Worm (Caenorhabditis elegans) whole organism, L1 larva: ENCODE results near the gene C32D5.10.

Experiments
- C04F5.9 ChIP-seq: sonication (generic microtip); optimal IDR thresholded peaks from 2 replicates; lab custom pipeline; 2016; ENCODE audit warnings: missing genetic modification characterization, missing compliant biosample characterization
- C34B4.2 ChIP-seq: sonication (generic microtip); optimal IDR thresholded peaks from 2 replicates; lab custom pipeline; 2017; ENCODE audit warnings: mild to moderate bottlenecking, missing genetic modification characterization, missing compliant biosample characterization
- F16B12.6 ChIP-seq: fragments of 150-350 bp; optimal IDR thresholded peaks from 2 replicates; lab custom pipeline; 2014; ENCODE audit warnings: missing biosample characterization, missing genetic modification characterization
- alr-1 ChIP-seq: fragments of 200-800 bp; sonication (Bioruptor generic); optimal IDR thresholded peaks from 2 replicates; lab custom pipeline; 2018; ENCODE audit warnings: borderline replicate concordance, mild to moderate bottlenecking, missing genetic modification characterization, missing compliant biosample characterization
- aly-2 ChIP-seq: fragments of 150-350 bp; optimal IDR thresholded peaks from 2 replicates; lab custom pipeline; 2014; ENCODE audit warnings: missing biosample characterization, missing genetic modification characterization
- ama-1 ChIP-seq: fragments of 150-350 bp; optimal IDR thresholded peaks from 2 replicates; lab custom pipeline; 2014
- blmp-1 ChIP-seq: fragments of 150-350 bp; optimal IDR thresholded peaks from 2 replicates; lab custom pipeline; 2014; ENCODE audit warnings: missing biosample characterization, missing genetic modification characterization
- ceh-8 ChIP-seq: fragments of 200-800 bp; sonication (Bioruptor generic); optimal IDR thresholded peaks from 2 replicates; lab custom pipeline; 2018; ENCODE audit warnings: mild to moderate bottlenecking, missing genetic modification characterization, moderate library complexity, missing compliant biosample characterization
- ceh-82 ChIP-seq, 3 experiments: fragments of 150-350 bp in 1 of 3; sonication (generic microtip) in 2 of 3; optimal IDR thresholded peaks; 2 replicates each; lab custom pipeline; 2014 to 2017; ENCODE audit warnings: missing biosample characterization in 3 of 3, missing genetic modification characterization in 3 of 3
- ceh-88 ChIP-seq: fragments of 200-800 bp; sonication (Bioruptor generic); IDR thresholded peaks from 2 replicates; pipeline ENCODE4 v1.3.6; 2022; ENCODE audit warnings: missing genetic modification characterization, missing compliant biosample characterization
- dpl-1 ChIP-seq, 3 experiments: fragments of 150-350 bp in 2 of 3; sonication (generic microtip) in 1 of 3; optimal IDR thresholded peaks; 2 replicates each; lab custom pipeline; 2014 to 2017; ENCODE audit warnings: missing biosample characterization in 3 of 3, missing genetic modification characterization in 3 of 3, missing genetic modification reagents in 3 of 3
- dsc-1 ChIP-seq: sonication (generic microtip); optimal IDR thresholded peaks from 2 replicates; lab custom pipeline; 2016; ENCODE audit warnings: mild to moderate bottlenecking, missing genetic modification characterization, missing compliant biosample characterization
- egl-27 ChIP-seq, 2 experiments: fragments of 150-350 bp in 1 of 2; sonication (generic microtip); optimal IDR thresholded peaks; 3 replicates each; lab custom pipeline; 2017 to 2018; ENCODE audit warnings: missing biosample characterization in 2 of 2, missing genetic modification characterization in 2 of 2, missing genetic modification reagents in 2 of 2
- elt-3 ChIP-seq, 6 experiments: fragments of 150-350 bp in 1 of 6; sonication (generic microtip); optimal IDR thresholded peaks; 2 replicates each; lab custom pipeline; 2017 to 2018; ENCODE audit warnings: missing biosample characterization in 6 of 6, missing genetic modification characterization in 6 of 6, inconsistent platforms in 1 of 6
- ets-5 ChIP-seq: fragments of 200-800 bp; sonication (Bioruptor generic); IDR thresholded peaks from 2 replicates; pipeline ENCODE4 v1.3.6; 2022; ENCODE audit warnings: missing genetic modification characterization, missing compliant biosample characterization
- fkh-4 ChIP-seq: sonication (generic microtip); optimal IDR thresholded peaks from 2 replicates; lab custom pipeline; 2016; ENCODE audit warnings: missing compliant biosample characterization, missing genetic modification characterization, borderline replicate concordance
- fkh-8 ChIP-seq: sonication (generic microtip); optimal IDR thresholded peaks from 2 replicates; lab custom pipeline; 2016; ENCODE audit warnings: mild to moderate bottlenecking, missing genetic modification characterization, missing compliant biosample characterization
- fos-1 ChIP-seq: fragments of 150-350 bp; optimal IDR thresholded peaks from 2 replicates; lab custom pipeline; 2014; ENCODE audit warnings: missing biosample characterization, missing genetic modification characterization
- grh-1 ChIP-seq: fragments of 200-800 bp; sonication (Bioruptor generic); IDR thresholded peaks from 2 replicates; pipeline ENCODE4 v1.3.6; 2022; ENCODE audit warnings: missing genetic modification reagents, missing genetic modification characterization, missing compliant biosample characterization
- hlh-17 ChIP-seq: fragments of 200-800 bp; sonication (Bioruptor generic); optimal IDR thresholded peaks from 2 replicates; lab custom pipeline; 2018; ENCODE audit warnings: missing genetic modification characterization, mild to moderate bottlenecking, missing compliant biosample characterization, moderate library complexity, borderline replicate concordance
- hlh-4 ChIP-seq: sonication (generic microtip); optimal IDR thresholded peaks from 2 replicates; lab custom pipeline; 2016; ENCODE audit warnings: mild to moderate bottlenecking, missing genetic modification characterization, missing compliant biosample characterization
- irx-1 ChIP-seq: sonication (generic microtip); optimal IDR thresholded peaks from 2 replicates; lab custom pipeline; 2016; ENCODE audit warnings: missing genetic modification characterization, missing compliant biosample characterization
- jun-1 ChIP-seq: fragments of 150-350 bp; optimal IDR thresholded peaks from 2 replicates; lab custom pipeline; 2014; ENCODE audit warnings: missing biosample characterization, missing genetic modification reagents, missing genetic modification characterization
- lin-14 ChIP-seq: fragments of 200-800 bp; sonication (Bioruptor generic); optimal IDR thresholded peaks from 2 replicates; lab custom pipeline; 2018; ENCODE audit warnings: mild to moderate bottlenecking, missing genetic modification characterization, moderate library complexity, missing compliant biosample characterization
- lin-15B ChIP-seq: fragments of 150-350 bp; sonication (generic microtip); optimal IDR thresholded peaks from 3 replicates; lab custom pipeline; 2014; ENCODE audit warnings: missing biosample characterization, missing genetic modification characterization
- lin-35 ChIP-seq, 2 experiments: fragments of 150-350 bp; optimal IDR thresholded peaks; 2 replicates each; lab custom pipeline; 2014; ENCODE audit warnings: missing biosample characterization in 2 of 2, missing genetic modification characterization in 2 of 2, missing genetic modification reagents in 2 of 2
- lir-3 ChIP-seq: sonication (generic microtip); optimal IDR thresholded peaks from 2 replicates; lab custom pipeline; 2016; ENCODE audit warnings: mild to moderate bottlenecking, missing genetic modification characterization, moderate library complexity, missing compliant biosample characterization; ENCODE audit not compliant: poor library complexity
- lsy-2 ChIP-seq, 2 experiments: fragments of 150-350 bp; optimal IDR thresholded peaks; 2 replicates each; lab custom pipeline; 2014; ENCODE audit warnings: missing biosample characterization in 2 of 2, missing genetic modification characterization in 2 of 2
- mab-9 ChIP-seq: fragments of 200-800 bp; sonication (Bioruptor generic); IDR thresholded peaks from 2 replicates; pipeline ENCODE4 v1.3.6; 2022; ENCODE audit warnings: missing genetic modification reagents, missing genetic modification characterization, missing compliant biosample characterization
- mef-2 ChIP-seq: fragments of 150-350 bp; optimal IDR thresholded peaks from 2 replicates; lab custom pipeline; 2014; ENCODE audit warnings: missing biosample characterization, missing genetic modification characterization
- nhr-11 ChIP-seq: fragments of 150-350 bp; optimal IDR thresholded peaks from 2 replicates; lab custom pipeline; 2014; ENCODE audit warnings: missing biosample characterization, missing genetic modification characterization
- nhr-19 ChIP-seq: fragments of 200-800 bp; sonication (Bioruptor generic); conservative IDR thresholded peaks from 2 replicates; pipeline ENCODE4 v1.3.6; 2022; ENCODE audit warnings: missing genetic modification characterization, missing compliant biosample characterization
- nhr-20 ChIP-seq: sonication (generic microtip); optimal IDR thresholded peaks from 2 replicates; lab custom pipeline; 2016; ENCODE audit warnings: mild to moderate bottlenecking, missing genetic modification characterization, missing compliant biosample characterization
- nhr-28 ChIP-seq: fragments of 150-350 bp; optimal IDR thresholded peaks from 2 replicates; lab custom pipeline; 2014; ENCODE audit warnings: missing biosample characterization, missing genetic modification characterization
- nhr-47 ChIP-seq: sonication (generic microtip); optimal IDR thresholded peaks from 2 replicates; lab custom pipeline; 2016; ENCODE audit warnings: mild to moderate bottlenecking, missing genetic modification characterization, moderate library complexity, missing compliant biosample characterization
- nhr-71 ChIP-seq: sonication (generic microtip); optimal IDR thresholded peaks from 2 replicates; lab custom pipeline; 2016; ENCODE audit warnings: mild to moderate bottlenecking, missing genetic modification characterization, moderate library complexity, missing compliant biosample characterization
- nhr-76 ChIP-seq: sonication (generic microtip); optimal IDR thresholded peaks from 2 replicates; lab custom pipeline; 2017; ENCODE audit warnings: missing biosample characterization, missing genetic modification characterization
- nhr-85 ChIP-seq: sonication (generic microtip); peaks from one replicate; lab custom pipeline; 2016; ENCODE audit warnings: missing genetic modification characterization, inconsistent platforms, missing compliant biosample characterization
- nhr-90 ChIP-seq: sonication (generic microtip); optimal IDR thresholded peaks from 2 replicates; lab custom pipeline; 2016; ENCODE audit warnings: mild to moderate bottlenecking, missing genetic modification characterization, missing compliant biosample characterization; ENCODE audit not compliant: poor library complexity
- pax-3 ChIP-seq: fragments of 200-800 bp; sonication (Bioruptor generic); optimal IDR thresholded peaks from 2 replicates; lab custom pipeline; 2018; ENCODE audit warnings: mild to moderate bottlenecking, missing genetic modification characterization, moderate library complexity, missing compliant biosample characterization
- snpc-4 ChIP-seq: fragments of 150-350 bp; optimal IDR thresholded peaks from 2 replicates; lab custom pipeline; 2014; ENCODE audit warnings: missing biosample characterization, missing genetic modification characterization
- snu-23 ChIP-seq: sonication (generic microtip); optimal IDR thresholded peaks from 2 replicates; lab custom pipeline; 2016; ENCODE audit warnings: missing genetic modification characterization, missing compliant biosample characterization
- sox-4 ChIP-seq: sonication (generic microtip); optimal IDR thresholded peaks from 2 replicates; lab custom pipeline; 2016; ENCODE audit warnings: missing genetic modification characterization, missing compliant biosample characterization
- sup-37 ChIP-seq: fragments of 200-800 bp; sonication (Bioruptor generic); optimal IDR thresholded peaks from 2 replicates; lab custom pipeline; 2018; ENCODE audit warnings: mild to moderate bottlenecking, missing genetic modification characterization, missing compliant biosample characterization
- swsn-7 ChIP-seq: sonication (generic microtip); optimal IDR thresholded peaks from 2 replicates; lab custom pipeline; 2016; ENCODE audit warnings: missing genetic modification characterization, missing compliant biosample characterization
- tbx-2 ChIP-seq: sonication (generic microtip); optimal IDR thresholded peaks from 2 replicates; lab custom pipeline; 2016; ENCODE audit warnings: missing genetic modification characterization, missing compliant biosample characterization
- unc-130 ChIP-seq: fragments of 150-350 bp; optimal IDR thresholded peaks from 2 replicates; lab custom pipeline; 2017; ENCODE audit warnings: missing biosample characterization, missing genetic modification characterization, inconsistent platforms
- unc-62 ChIP-seq: fragments of 150-350 bp; optimal IDR thresholded peaks from 2 replicates; lab custom pipeline; 2014; ENCODE audit warnings: missing biosample characterization, missing genetic modification reagents, missing genetic modification characterization
- unc-86 ChIP-seq: sonication (generic microtip); optimal IDR thresholded peaks from 2 replicates; lab custom pipeline; 2016; ENCODE audit warnings: missing genetic modification characterization, missing compliant biosample characterization
- unc-98 ChIP-seq: fragments of 200-800 bp; sonication (Bioruptor generic); IDR thresholded peaks from 2 replicates; pipeline ENCODE4 v1.3.6; 2022; ENCODE audit warnings: missing genetic modification characterization, missing compliant biosample characterization
- zag-1 ChIP-seq: fragments of 150-350 bp; optimal IDR thresholded peaks from 2 replicates; lab custom pipeline; 2014; ENCODE audit warnings: missing biosample characterization, missing genetic modification characterization
- ztf-11 ChIP-seq, 2 experiments: sonication (generic microtip); optimal IDR thresholded peaks; 2 replicates each; lab custom pipeline; 2016 to 2017; ENCODE audit warnings: missing genetic modification characterization in 2 of 2, missing biosample characterization in 1 of 2, missing compliant biosample characterization in 1 of 2

Gene C32D5.10

ce11 chrII:6346551-6347079, 5.2 kb downstream of the C32D5.10 start (continued):
- TF ChIP-seq lin-15B (tag; lab: Kevin White, UChicago) (no peak), ceh-88 (peak; percentile 32; the same call in 1 of the 2 replicates), dsc-1 (tag; lab: Kevin White, UChicago) (no peak), swsn-7 (peak; percentile 33), nhr-90 (peak; percentile 75), pax-3 (tag; lab: Kevin White, UChicago) (peak; percentile 68), blmp-1 (tag; lab: Kevin White, UChicago) (no peak), nhr-11 (tag; lab: Kevin White, UChicago) (no peak), lin-14 (GFP tag; lab: Kevin White, UChicago) (peak; percentile 49), unc-130 (no peak), dpl-1 (GFP tag; optimal IDR thresholded peaks at IDR 0.05; lab: Kevin White, UChicago) (peak in 2 of 3 experiments; percentile 24 to 33), tbx-2 (no peak), hlh-4 (no peak), sox-4 (no peak), nhr-85 (tag; lab: Kevin White, UChicago) (peak; percentile 76), ama-1 (lab: Kevin White, UChicago) (peak; percentile 84), jun-1 (tag; lab: Kevin White, UChicago) (no peak), hlh-17 (GFP tag; lab: Kevin White, UChicago) (no peak), zag-1 (tag; lab: Kevin White, UChicago) (no peak), ceh-82 (tag; optimal IDR thresholded peaks at IDR 0.05; lab: Kevin White, UChicago) (no peak), snu-23 (GFP tag; lab: Kevin White, UChicago) (peak; percentile 70), unc-86 (tag; lab: Kevin White, UChicago) (no peak), alr-1 (tag; lab: Kevin White, UChicago) (no peak), sup-37 (GFP tag; lab: Kevin White, UChicago) (no peak), fkh-8 (tag; lab: Kevin White, UChicago) (peak; percentile 71), nhr-19 (GFP tag; lab: Robert Waterston, UW) (peak; percentile 66), lir-3 (peak; percentile 48), unc-62 (GFP tag; lab: Kevin White, UChicago) (no peak), ztf-11 (tag; optimal IDR thresholded peaks at IDR 0.05; lab: Kevin White, UChicago) (no peak), lsy-2 (tag; optimal IDR thresholded peaks at IDR 0.05; lab: Kevin White, UChicago) (peak; percentile 53 to 63), C34B4.2 (no peak), fkh-4 (tag; lab: Kevin White, UChicago) (no peak), unc-98 (GFP tag; lab: Robert Waterston, UW) (0 out of 2 replicates have a peak, but pooled peaks have one; percentile 6), grh-1 (GFP tag; lab: Robert Waterston, UW) (0 out of 2 replicates have a peak, but pooled peaks have one; percentile 13), lin-35 (GFP tag; optimal IDR thresholded peaks at IDR 0.05; lab: Kevin White, UChicago) (peak in 1 of 2 experiments; percentile 66), nhr-71 (tag; lab: Kevin White, UChicago) (peak; percentile 83), aly-2 (no peak), mab-9 (GFP tag; lab: Robert Waterston, UW) (no peak), nhr-47 (tag; lab: Kevin White, UChicago) (peak; percentile 61), ceh-8 (GFP tag; lab: Kevin White, UChicago) (no peak), elt-3 (tag; optimal IDR thresholded peaks at IDR 0.05; lab: Kevin White, UChicago) (peak in 2 of 6 experiments; percentile 12 to 75), egl-27 (tag; optimal IDR thresholded peaks at IDR 0.05; lab: Kevin White, UChicago) (no peak), irx-1 (no peak), fos-1 (peak; percentile 73), nhr-76 (tag; lab: Kevin White, UChicago) (no peak), ets-5 (GFP tag; lab: Robert Waterston, UW) (no peak), F16B12.6 (tag; lab: Kevin White, UChicago) (no peak), C04F5.9 (peak; percentile 5), nhr-28 (tag; lab: Kevin White, UChicago) (no peak), snpc-4 (tag; lab: Kevin White, UChicago) (peak; percentile 4), nhr-20 (tag; lab: Kevin White, UChicago) (peak; percentile 56), mef-2 (tag; lab: Kevin White, UChicago) (no peak)
